Fruit fly (Drosophila melanogaster): Measurements from ENCODE around the gene CG3592.

CG3592 gene

DNA sequence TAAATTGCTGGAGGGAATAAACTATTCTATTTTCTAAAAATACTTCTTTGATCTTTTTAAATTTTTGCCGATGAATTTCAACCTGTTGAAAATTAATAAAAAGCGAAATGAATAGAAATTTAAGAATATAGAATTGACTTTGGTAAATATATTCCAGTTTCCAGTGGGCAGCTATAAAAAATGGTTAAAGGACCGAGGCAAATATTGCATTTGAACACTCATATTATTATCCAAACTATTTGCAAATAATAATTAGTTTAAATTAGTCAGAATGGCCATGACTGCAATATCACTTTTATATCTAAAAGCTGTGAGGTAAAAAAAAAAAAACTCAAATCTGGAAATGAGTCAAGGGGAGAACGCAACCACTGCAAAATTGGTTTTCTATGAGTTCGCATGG is at the start of gene CG3592:
Gene CG3592, plus strand, starts transcription at position 301 of the 400 bp plus-strand sequence.
- no peak for TF ChIP-seq CTCF (optimal IDR thresholded peaks at IDR 0.05)
- TF ChIP-seq CG8478 (optimal IDR thresholded peaks at IDR 0.05): no peak

DNA sequence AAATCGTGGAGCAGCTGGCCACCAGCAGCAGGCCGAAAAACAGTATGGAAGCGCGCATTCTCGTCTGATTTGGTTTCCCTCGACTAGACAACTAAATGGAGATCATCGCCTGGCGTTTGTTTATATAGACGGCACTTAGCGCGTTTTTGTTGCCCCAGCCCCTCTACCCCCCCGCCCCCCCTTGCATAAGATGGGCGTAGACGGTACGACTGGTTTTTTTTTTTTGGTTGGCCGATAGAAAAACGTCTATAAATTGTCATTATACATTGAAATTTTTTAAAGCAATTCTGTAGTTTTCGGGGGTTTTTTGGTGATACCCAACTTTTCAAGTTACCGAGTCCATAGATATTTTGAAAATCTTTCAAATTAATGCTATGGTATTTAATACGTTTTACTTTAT is 49.1 kb upstream of the CG3592 start, which contains the start of gene CG14419:
Gene CG14419, minus strand, starts transcription at position 101 of the 400 bp plus-strand sequence.
- TF ChIP-seq CTCF (optimal IDR thresholded peaks at IDR 0.05) (no peak), CG8478 (optimal IDR thresholded peaks at IDR 0.05) (no peak)

dm6 chrX:2888211-2888610 is 46.7 kb upstream of the CG3592 start:
- TF ChIP-seq CG8478 (optimal IDR thresholded peaks at IDR 0.05) (no peak), CTCF (optimal IDR thresholded peaks at IDR 0.05) (no peak)

dm6 chrX:2890468-2890867 is 44.5 kb upstream of the CG3592 start, which contains the start of gene CG3526:
Gene CG3526, plus strand, starts transcription at chrX:2890768.
- no peak for TF ChIP-seq CG8478 (optimal IDR thresholded peaks at IDR 0.05)
- no peak for TF ChIP-seq CTCF (optimal IDR thresholded peaks at IDR 0.05)

- TF ChIP-seq CTCF (optimal IDR thresholded peaks at IDR 0.05) (no peak), CG8478 (optimal IDR thresholded peaks at IDR 0.05) (no peak)
These were observed 27.7 kb upstream of the CG3592 start for dm6 chrX:2907105-2907694.

dm6 chrX:2912581-2912980 is 22.3 kb upstream of the CG3592 start:
- TF ChIP-seq CG8478 (optimal IDR thresholded peaks at IDR 0.05): no peak

DNA sequence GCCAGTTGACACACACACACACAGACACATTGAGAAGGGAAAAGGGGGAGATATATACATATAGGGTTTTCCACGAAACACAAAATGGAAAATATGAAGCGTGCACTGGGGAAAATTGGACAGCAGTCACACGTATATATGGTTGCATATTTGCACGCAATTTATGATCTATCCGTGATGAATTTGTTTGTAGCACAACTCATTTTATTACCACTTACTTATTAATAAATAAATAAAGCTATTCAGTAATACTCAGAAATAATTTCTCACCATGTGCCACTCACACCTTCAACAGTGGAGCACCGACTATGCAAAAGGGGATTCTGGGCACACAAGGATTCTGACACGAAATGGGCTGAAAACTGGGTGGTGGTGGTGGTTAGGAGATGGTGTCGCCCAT is 20.8 kb upstream of the CG3592 start:
- TF ChIP-seq CTCF (optimal IDR thresholded peaks at IDR 0.05): no peak
- no peak for TF ChIP-seq CG8478 (optimal IDR thresholded peaks at IDR 0.05)

dm6 chrX:2915108-2915507 is 19.8 kb upstream of the CG3592 start:
- TF ChIP-seq CG8478 (optimal IDR thresholded peaks at IDR 0.05): no peak
- peak; percentile 51 to 58 for TF ChIP-seq CTCF (optimal IDR thresholded peaks at IDR 0.05)

DNA sequence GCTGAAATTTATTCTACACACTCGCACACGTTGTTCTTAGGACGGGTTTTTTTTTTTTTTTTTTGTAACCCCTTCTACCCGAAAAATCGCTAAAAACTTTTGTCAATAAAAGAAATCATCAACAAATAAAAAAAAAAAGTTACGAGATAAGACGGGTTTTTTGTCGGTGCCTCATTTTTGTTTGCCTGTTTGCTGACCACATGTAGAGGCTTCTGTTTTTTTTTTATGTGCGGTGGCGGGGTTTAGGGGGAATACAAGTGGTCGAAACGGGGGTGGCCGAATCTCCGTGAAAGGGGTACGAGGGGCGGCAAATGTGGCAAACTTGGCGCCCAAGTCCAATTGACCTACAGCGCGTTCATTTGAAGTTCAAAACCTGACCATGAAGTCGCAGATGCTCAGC is 16.4 kb upstream of the CG3592 start:
- TF ChIP-seq CG8478 (optimal IDR thresholded peaks at IDR 0.05) (no peak), CTCF (optimal IDR thresholded peaks at IDR 0.05) (no peak)

DNA sequence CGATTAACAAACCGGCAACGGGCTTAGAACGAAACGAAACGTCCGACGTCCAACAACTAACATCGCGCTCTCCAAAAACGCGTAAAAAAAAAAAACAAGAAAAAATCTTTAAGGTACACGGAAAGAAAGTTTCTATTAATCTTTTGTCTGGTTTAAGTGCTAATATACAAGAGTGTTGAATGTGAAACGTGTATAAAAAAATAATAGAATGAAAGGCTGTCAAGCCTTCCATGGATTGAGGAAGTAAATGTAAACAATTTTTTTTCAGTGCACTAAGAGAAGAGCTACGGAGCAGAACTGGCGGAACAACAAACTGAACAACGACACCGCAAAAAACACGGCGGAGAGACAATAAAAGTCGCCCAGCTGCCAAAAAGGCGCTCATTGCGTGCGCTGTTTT is 15.2 kb upstream of the CG3592 start, which contains the start of gene CG3588:
Gene CG3588, plus strand, starts transcription at position 29 of the 400 bp plus-strand sequence.
- TF ChIP-seq CTCF (optimal IDR thresholded peaks at IDR 0.05): no peak
- TF ChIP-seq CG8478 (optimal IDR thresholded peaks at IDR 0.05): no peak

dm6 chrX:2927158-2927557 is 7.8 kb upstream of the CG3592 start, which contains the start of gene CG14424:
Gene CG14424, minus strand, starts transcription at chrX:2927258.
- TF ChIP-seq CG8478 (optimal IDR thresholded peaks at IDR 0.05) (no peak), CTCF (optimal IDR thresholded peaks at IDR 0.05) (no peak)

DNA sequence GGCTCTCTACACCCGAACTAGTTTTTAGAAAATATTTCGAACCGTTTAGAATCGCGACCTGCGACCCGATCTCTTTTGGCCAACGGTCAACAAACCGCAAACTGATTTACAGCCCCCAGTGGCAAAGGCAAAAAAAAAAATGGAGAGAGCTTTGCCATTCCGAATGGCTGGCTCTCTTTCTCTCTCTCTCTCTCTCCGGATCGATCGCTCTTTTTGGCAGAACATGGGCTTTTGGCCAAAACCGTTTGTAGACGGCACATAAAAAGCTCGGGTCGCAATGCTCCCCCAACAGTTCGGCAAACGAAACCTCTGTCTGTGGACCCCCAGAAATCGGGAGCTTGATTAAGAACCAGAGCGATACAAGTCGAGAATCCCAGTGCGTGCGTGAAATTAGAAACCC is 5.4 kb upstream of the CG3592 start, which contains the start of gene CG32793:
Gene CG32793, plus strand, starts transcription at position 301 of the 400 bp plus-strand sequence.
- no peak for TF ChIP-seq CG8478 (optimal IDR thresholded peaks at IDR 0.05)
- no peak for TF ChIP-seq CTCF (optimal IDR thresholded peaks at IDR 0.05)

- TF ChIP-seq CTCF (optimal IDR thresholded peaks at IDR 0.05): no peak
- TF ChIP-seq CG8478 (optimal IDR thresholded peaks at IDR 0.05): no peak
These were observed 1.8 kb downstream of the CG3592 start, which contains the start of gene CG3598 for dm6 chrX:2936727-2937126. Gene CG3598, plus strand, starts transcription at chrX:2937027.

- TF ChIP-seq CTCF (optimal IDR thresholded peaks at IDR 0.05) (no peak), CG8478 (optimal IDR thresholded peaks at IDR 0.05) (no peak)
These were observed 3.6 kb downstream of the CG3592 start, which contains the start of gene CG14420 for dm6 chrX:2938556-2938955. Gene CG14420, plus strand, starts transcription at chrX:2938856.

dm6 chrX:2941108-2941507 is 6.2 kb downstream of the CG3592 start, which contains the start of gene CG14421:
Gene CG14421, plus strand, starts transcription at chrX:2941408.
- TF ChIP-seq CG8478 (optimal IDR thresholded peaks at IDR 0.05): no peak
- no peak for TF ChIP-seq CTCF (optimal IDR thresholded peaks at IDR 0.05)

DNA sequence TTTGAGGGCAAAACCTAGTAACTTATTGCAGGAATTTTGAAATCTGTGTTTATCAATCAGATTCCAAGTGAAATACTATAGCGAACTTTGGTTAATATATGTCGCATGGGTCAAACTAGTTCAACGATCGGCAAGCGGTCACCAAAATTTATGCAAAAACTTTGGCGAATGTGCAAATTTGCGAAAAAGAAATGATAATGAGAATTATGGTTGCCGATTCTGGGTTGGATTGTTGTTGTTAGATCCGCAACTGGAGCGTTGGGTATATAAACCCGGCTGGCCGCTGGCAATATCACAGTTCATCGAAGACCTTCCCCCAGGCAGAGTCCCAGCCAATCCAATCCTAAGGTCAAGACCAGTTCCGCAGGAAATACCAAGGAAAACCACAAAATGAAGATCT is 8.2 kb downstream of the CG3592 start, which contains the start of gene CG14422:
Gene CG14422, plus strand, starts transcription at position 301 of the 400 bp plus-strand sequence.
- TF ChIP-seq CG8478 (optimal IDR thresholded peaks at IDR 0.05): no peak
- no peak for TF ChIP-seq CTCF (optimal IDR thresholded peaks at IDR 0.05)
